Fruit fly (Drosophila melanogaster): ENCODE measurements around the gene ftz.

DNA sequence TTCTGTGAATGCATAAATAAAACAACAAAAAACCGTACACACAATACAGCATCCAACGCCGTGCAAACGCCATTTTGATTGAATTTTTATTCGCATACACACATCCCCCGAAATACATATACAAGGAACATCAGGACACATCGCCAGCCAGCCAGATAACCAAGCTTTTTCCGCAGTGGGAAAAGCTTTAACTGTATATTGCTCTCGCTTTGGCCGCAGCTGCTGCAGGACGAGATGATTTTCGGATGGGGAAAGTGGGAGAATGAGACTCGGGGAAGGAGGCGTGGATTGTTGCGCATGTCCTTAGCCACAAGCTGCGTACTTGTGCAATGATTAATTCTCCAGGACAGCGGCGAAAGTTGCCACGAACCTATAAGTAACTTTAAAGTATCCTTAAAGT, 11.1 kb upstream of the ftz start:
- no peak for TF ChIP-seq pan (optimal IDR thresholded peaks at IDR 0.05)
- TF ChIP-seq Myc (optimal IDR thresholded peaks at IDR 0.05), result no peak
- no peak for TF ChIP-seq psq (GFP tag; optimal IDR thresholded peaks at IDR 0.05)
- no peak for TF ChIP-seq Dfd (GFP tag; optimal IDR thresholded peaks at IDR 0.05)
- TF ChIP-seq usp (GFP tag; optimal IDR thresholded peaks at IDR 0.05), result no peak

Data from whole organism, wandering third instar larva.